Worm (Caenorhabditis elegans): ENCODE data around the gene hcp-1.

Gene hcp-1

DNA sequence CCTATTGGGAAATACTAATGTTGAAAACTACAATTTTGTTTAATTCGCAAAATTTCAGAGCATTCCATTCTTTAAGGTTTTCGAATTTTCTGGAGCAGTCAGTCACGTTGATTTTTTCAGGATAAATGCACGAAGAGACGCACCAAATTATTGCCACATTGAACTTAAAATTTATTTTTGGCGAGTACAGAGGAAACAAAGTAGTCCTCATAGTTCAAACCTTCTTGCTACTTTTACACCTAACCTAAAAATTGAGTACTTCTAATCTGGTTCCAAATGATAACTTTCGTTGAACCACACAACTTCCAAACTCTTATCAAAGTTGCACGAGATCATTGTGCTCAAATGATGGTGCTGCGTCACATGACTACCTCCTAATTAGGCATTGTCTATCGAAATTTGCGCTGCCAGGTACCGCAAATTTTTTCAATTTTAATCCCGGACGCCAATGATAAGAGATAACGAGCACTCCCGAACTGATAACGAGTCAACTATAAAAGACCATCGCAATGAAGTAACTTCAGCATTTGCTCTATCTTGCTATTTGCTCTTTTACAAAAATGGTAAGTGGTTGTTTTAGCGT lies 20.2 kb downstream of the hcp-1 start, which contains the start of gene cpr-4 (continued):
- TF ChIP-seq saeg-2 (GFP tag; IDR thresholded peaks at IDR 0.05) (peak; percentile 64; the same call in 1 of the 2 replicates), arid-1 (GFP tag; conservative IDR thresholded peaks at IDR 0.05) (no peak), hif-1 (tag; optimal IDR thresholded peaks at IDR 0.05) (no peak), egl-27 (tag; optimal IDR thresholded peaks at IDR 0.05) (no peak), ctbp-1 (GFP tag; IDR thresholded peaks at IDR 0.05) (no peak), mdl-1 (tag; optimal IDR thresholded peaks at IDR 0.05) (no peak), egl-43 (GFP tag; IDR thresholded peaks at IDR 0.05) (no peak), zfp-3 (GFP tag; conservative IDR thresholded peaks at IDR 0.05) (no peak), F10B5.3 (tag; optimal IDR thresholded peaks at IDR 0.05) (no peak), unc-130 (GFP tag; optimal IDR thresholded peaks at IDR 0.05) (no peak), dmd-6 (GFP tag; IDR thresholded peaks at IDR 0.05) (peak; percentile 96), daf-12 (tag; optimal IDR thresholded peaks at IDR 0.05) (no peak), ama-1 (optimal IDR thresholded peaks at IDR 0.05) (no peak), nhr-41 (GFP tag; IDR thresholded peaks at IDR 0.05) (no peak), daf-16 (GFP tag; optimal IDR thresholded peaks at IDR 0.05) (peak in 1 of 2 experiments; percentile 50), daf-16 (tag; optimal IDR thresholded peaks at IDR 0.05) (peak; percentile 88), ceh-62 (tag; optimal IDR thresholded peaks at IDR 0.05) (no peak), hmg-1.1 (GFP tag; IDR thresholded peaks at IDR 0.05) (no peak), tag-97 (GFP tag; IDR thresholded peaks at IDR 0.05) (no peak), zip-11 (GFP tag; IDR thresholded peaks at IDR 0.05) (no peak), lin-1 (GFP tag; IDR thresholded peaks at IDR 0.05) (peak; percentile 77; the same call in 1 of the 2 replicates), madf-5 (GFP tag; IDR thresholded peaks at IDR 0.05) (no peak), ZK546.5 (tag; optimal IDR thresholded peaks at IDR 0.05) (no peak), nhr-42 (GFP tag; IDR thresholded peaks at IDR 0.05) (no peak), Y75B8A.6 (GFP tag; IDR thresholded peaks at IDR 0.05) (no peak), R02D3.7 (tag; optimal IDR thresholded peaks at IDR 0.05) (no peak), sdz-12 (GFP tag; optimal IDR thresholded peaks at IDR 0.05) (no peak), ceh-32 (tag; optimal IDR thresholded peaks at IDR 0.05; ENCODE audit: poor library complexity) (no peak), jun-1 (tag; optimal IDR thresholded peaks at IDR 0.05) (peak; percentile 27), vab-7 (GFP tag; IDR thresholded peaks at IDR 0.05) (no peak), daf-19 (GFP tag; conservative IDR thresholded peaks at IDR 0.05) (no peak), duxl-1 (tag; optimal IDR thresholded peaks at IDR 0.05; ENCODE audit: poor library complexity) (no peak), ZK337.2 (GFP tag; IDR thresholded peaks at IDR 0.05) (no peak), Y5F2A.4 (GFP tag; optimal IDR thresholded peaks at IDR 0.05) (no peak), Y48G9A.11 (GFP tag; IDR thresholded peaks at IDR 0.05) (no peak), Y105C5A.15 (GFP tag; IDR thresholded peaks at IDR 0.05) (no peak), nhr-28 (tag; optimal IDR thresholded peaks at IDR 0.05) (peak; percentile 95), ceh-20 (GFP tag; IDR thresholded peaks at IDR 0.05) (no peak), daf-8 (GFP tag; IDR thresholded peaks at IDR 0.05) (no peak), fkh-10 (GFP tag; optimal IDR thresholded peaks at IDR 0.05) (no peak), F44E2.7 (GFP tag; IDR thresholded peaks at IDR 0.05) (no peak), mep-1 (tag; optimal IDR thresholded peaks at IDR 0.05) (peak; percentile 45), dmd-9 (GFP tag; IDR thresholded peaks at IDR 0.05) (0 out of 2 replicates have a peak, but pooled peaks have one; percentile 11), ceh-44 (GFP tag; IDR thresholded peaks at IDR 0.05) (no peak), nhr-11 (tag; optimal IDR thresholded peaks at IDR 0.05) (no peak), lin-15B (tag; optimal IDR thresholded peaks at IDR 0.05) (no peak), nhr-76 (tag; optimal IDR thresholded peaks at IDR 0.05) (no peak), zfp-2 (tag; optimal IDR thresholded peaks at IDR 0.05) (no peak), dve-1 (tag; optimal IDR thresholded peaks at IDR 0.05; ENCODE audit: insufficient read depth) (peak; percentile 95), mxl-3 (GFP tag; optimal IDR thresholded peaks at IDR 0.05) (peak; percentile 12), skn-1 (tag; optimal IDR thresholded peaks at IDR 0.05) (no peak), T26A8.4 (GFP tag; IDR thresholded peaks at IDR 0.05) (no peak)

All from whole organism, L4 larva.